Fruit fly (Drosophila melanogaster): ENCODE data around the gene Gdi.

The Gdi gene

DNA sequence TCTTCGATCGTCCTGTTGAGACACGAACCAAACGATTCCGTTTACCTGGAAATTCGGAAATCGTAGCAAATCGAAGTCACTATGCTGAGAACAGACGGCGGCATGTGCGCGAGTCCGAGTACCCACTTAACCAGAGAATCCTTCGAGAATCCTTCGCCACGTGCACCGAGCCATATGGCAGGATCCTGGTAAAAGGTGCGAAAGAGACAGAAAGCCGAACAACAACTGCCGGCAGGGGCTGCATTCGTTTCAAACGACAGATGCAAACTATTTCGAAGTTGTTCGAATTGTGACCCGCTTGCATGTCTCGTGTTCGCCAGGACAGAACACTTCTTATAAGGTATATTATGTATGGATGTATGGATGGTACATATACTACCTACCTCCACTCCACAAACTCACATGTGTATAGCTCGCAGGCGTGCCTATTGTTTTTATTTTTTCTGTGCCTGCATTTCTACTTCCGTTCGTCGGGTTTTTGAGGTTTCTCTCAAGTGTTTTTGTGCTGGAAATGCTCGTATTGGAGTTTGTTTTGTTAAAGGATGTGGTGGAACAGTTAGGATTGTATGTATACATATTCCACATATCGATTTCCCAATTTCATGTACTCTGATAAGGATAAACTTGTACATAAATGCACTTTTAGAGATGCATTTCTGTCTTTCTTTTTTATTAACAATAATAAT lies 40.2 kb downstream of the Gdi start:
- TF ChIP-seq CG1620 (GFP tag; optimal IDR thresholded peaks at IDR 0.05): no peak
- TF ChIP-seq bab1 (GFP tag; optimal IDR thresholded peaks at IDR 0.05): no peak
- TF ChIP-seq Crg-1 (GFP tag; optimal IDR thresholded peaks at IDR 0.05): no peak
- no peak for TF ChIP-seq Clk (GFP tag; optimal IDR thresholded peaks at IDR 0.05)
- TF ChIP-seq ovo (GFP tag; optimal IDR thresholded peaks at IDR 0.05): no peak
- TF ChIP-seq kay (GFP tag; ENCODE audit: borderline replicate concordance): no peak

- no peak for TF ChIP-seq kay (GFP tag; ENCODE audit: borderline replicate concordance)
- no peak for TF ChIP-seq CG11617 (GFP tag; optimal IDR thresholded peaks at IDR 0.05)
- TF ChIP-seq CG12768 (GFP tag; optimal IDR thresholded peaks at IDR 0.05): no peak
- no peak for TF ChIP-seq CG7045 (GFP tag; optimal IDR thresholded peaks at IDR 0.05)
- TF ChIP-seq Mnt (GFP tag; optimal IDR thresholded peaks at IDR 0.05): no peak
- no peak for TF ChIP-seq CG5204 (GFP tag; optimal IDR thresholded peaks at IDR 0.05)
- no peak for TF ChIP-seq pad (GFP tag; optimal IDR thresholded peaks at IDR 0.05)
- TF ChIP-seq ovo (GFP tag; optimal IDR thresholded peaks at IDR 0.05): no peak
- no peak for TF ChIP-seq toe (GFP tag; optimal IDR thresholded peaks at IDR 0.05)
- no peak for TF ChIP-seq Clk (GFP tag; optimal IDR thresholded peaks at IDR 0.05)
- TF ChIP-seq CG14711 (tag; optimal IDR thresholded peaks at IDR 0.05): no peak
- TF ChIP-seq tj (GFP tag; optimal IDR thresholded peaks at IDR 0.05): no peak
Measured at dm6 chr2L:9452959-9453358, 41.7 kb downstream of the Gdi start.

dm6 chr2L:9449257-9449972 lies 45.3 kb downstream of the Gdi start:
- TF ChIP-seq toe (GFP tag; optimal IDR thresholded peaks at IDR 0.05): peak; percentile 88
- peak; percentile 87 for TF ChIP-seq pad (GFP tag; optimal IDR thresholded peaks at IDR 0.05)
- TF ChIP-seq Hr96 (GFP tag; optimal IDR thresholded peaks at IDR 0.05): peak; percentile 76
- no peak for TF ChIP-seq cnc (optimal IDR thresholded peaks at IDR 0.05)
- peak; percentile 74 for TF ChIP-seq tj (GFP tag; optimal IDR thresholded peaks at IDR 0.05)
- peak; percentile 92 for TF ChIP-seq CG33017 (tag; optimal IDR thresholded peaks at IDR 0.05)
- peak; percentile 90 for TF ChIP-seq CG1620 (GFP tag; optimal IDR thresholded peaks at IDR 0.05)
- TF ChIP-seq Crg-1 (GFP tag; optimal IDR thresholded peaks at IDR 0.05): peak; percentile 88
- peak; percentile 95 for TF ChIP-seq Clk (GFP tag; optimal IDR thresholded peaks at IDR 0.05)
- peak; percentile 96 for TF ChIP-seq bab1 (GFP tag; optimal IDR thresholded peaks at IDR 0.05)
- TF ChIP-seq kay (GFP tag; ENCODE audit: borderline replicate concordance): peak; percentile 95
- peak; percentile 80 for TF ChIP-seq Mnt (GFP tag; optimal IDR thresholded peaks at IDR 0.05)
- TF ChIP-seq CG7101 (tag; optimal IDR thresholded peaks at IDR 0.05): peak; percentile 95
- TF ChIP-seq CG11617 (GFP tag; optimal IDR thresholded peaks at IDR 0.05): peak; percentile 97
- peak; percentile 84 for TF ChIP-seq ovo (GFP tag; optimal IDR thresholded peaks at IDR 0.05)
- peak; percentile 93 for TF ChIP-seq CG5204 (GFP tag; optimal IDR thresholded peaks at IDR 0.05)
- TF ChIP-seq CG7045 (GFP tag; optimal IDR thresholded peaks at IDR 0.05): peak; percentile 95
- peak; percentile 94 for TF ChIP-seq CG12768 (GFP tag; optimal IDR thresholded peaks at IDR 0.05)
- peak; percentile 83 for TF ChIP-seq CG14711 (tag; optimal IDR thresholded peaks at IDR 0.05)
- TF ChIP-seq cic (GFP tag; optimal IDR thresholded peaks at IDR 0.05): peak; percentile 93

DNA sequence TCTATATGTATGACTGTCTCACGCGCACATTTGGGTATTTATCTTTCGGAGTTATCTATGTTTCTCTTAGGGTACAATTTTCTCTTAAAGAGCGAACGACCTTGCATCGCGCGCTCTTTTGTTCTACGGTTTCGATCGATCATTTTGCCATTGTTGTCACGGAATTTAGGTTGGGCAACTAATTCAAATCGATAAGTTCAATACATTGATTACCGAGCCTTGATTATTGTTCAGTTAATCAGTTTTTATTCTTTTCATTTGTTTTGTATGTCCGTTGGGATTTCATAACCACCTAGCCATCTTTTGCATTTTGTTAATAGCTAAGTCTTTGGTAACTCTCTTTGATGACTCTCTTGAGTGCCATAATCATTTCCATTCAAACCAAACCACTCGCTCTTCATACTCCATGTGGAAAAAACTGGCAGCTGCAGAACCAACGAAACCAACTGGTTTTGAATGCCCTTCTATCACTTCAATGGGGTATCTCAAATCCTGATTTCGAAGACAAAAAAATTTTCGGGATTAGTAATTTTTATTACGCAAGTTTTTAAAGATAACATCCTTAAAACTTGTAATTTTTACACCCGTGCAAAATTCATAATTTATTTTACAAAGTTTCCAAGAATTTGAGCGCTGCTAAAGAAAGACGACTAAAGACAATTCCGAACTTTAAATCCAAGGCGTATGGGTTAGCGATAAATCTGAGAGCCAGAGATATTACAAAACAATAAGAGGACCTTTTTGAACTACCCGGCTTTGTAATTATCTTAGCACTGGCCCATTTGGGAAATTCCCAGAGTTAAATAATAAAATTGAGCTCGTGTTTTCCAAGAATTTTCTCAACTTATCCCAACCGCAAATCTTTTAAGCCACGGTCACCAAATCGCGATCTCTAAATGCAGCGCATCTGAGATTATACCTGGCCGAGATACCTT lies 46.1 kb downstream of the Gdi start:
- TF ChIP-seq CG5204 (GFP tag; optimal IDR thresholded peaks at IDR 0.05) (peak; percentile 8), CG14711 (tag; optimal IDR thresholded peaks at IDR 0.05) (peak; percentile 4), CG1620 (GFP tag; optimal IDR thresholded peaks at IDR 0.05) (no peak)

dm6 chr2L:9447816-9448215 lies 46.9 kb downstream of the Gdi start:
- TF ChIP-seq Hr96 (GFP tag; optimal IDR thresholded peaks at IDR 0.05) (no peak), pad (GFP tag; optimal IDR thresholded peaks at IDR 0.05) (peak; percentile 9), Crg-1 (GFP tag; optimal IDR thresholded peaks at IDR 0.05) (no peak), CG5204 (GFP tag; optimal IDR thresholded peaks at IDR 0.05) (no peak), CG11617 (GFP tag; optimal IDR thresholded peaks at IDR 0.05) (no peak), cic (GFP tag; optimal IDR thresholded peaks at IDR 0.05) (no peak), CG14711 (tag; optimal IDR thresholded peaks at IDR 0.05) (no peak), ovo (GFP tag; optimal IDR thresholded peaks at IDR 0.05) (no peak), cnc (optimal IDR thresholded peaks at IDR 0.05) (no peak), tj (GFP tag; optimal IDR thresholded peaks at IDR 0.05) (peak; percentile 58), CG33017 (tag; optimal IDR thresholded peaks at IDR 0.05) (no peak), CG1620 (GFP tag; optimal IDR thresholded peaks at IDR 0.05) (no peak), toe (GFP tag; optimal IDR thresholded peaks at IDR 0.05) (no peak), Clk (GFP tag; optimal IDR thresholded peaks at IDR 0.05) (no peak), bab1 (GFP tag; optimal IDR thresholded peaks at IDR 0.05) (no peak)
